Worm (Caenorhabditis elegans) whole organism, dauer: ENCODE results near the gene sra-4.

Source experiments
- unc-62 ChIP-seq: sonication (generic microtip); optimal IDR thresholded peaks from 2 replicates; lab custom pipeline; 2017; ENCODE audit warnings: missing biosample characterization, missing genetic modification reagents, missing genetic modification characterization

Gene sra-4

ce11 chrII:9542785-9543184, at the start of gene sra-4:
Gene sra-4, minus strand, starts transcription at chrII:9542885.
- no peak for TF ChIP-seq unc-62 (GFP tag; lab: Kevin White, UChicago)

ce11 chrII:9591071-9591470, 48.4 kb upstream of the sra-4 start, which contains the start of the genes E02H1.1 and tag-124:
Gene E02H1.1, minus strand, starts transcription at chrII:9591164.
Gene tag-124, plus strand, starts transcription at chrII:9591292.
- TF ChIP-seq unc-62 (GFP tag; lab: Kevin White, UChicago) = no peak

- no peak for TF ChIP-seq unc-62 (GFP tag; lab: Kevin White, UChicago)
Measured at ce11 chrII:9589667-9590066, 47.0 kb upstream of the sra-4 start, which contains the start of gene eral-1. Gene eral-1, minus strand, starts transcription at chrII:9589767.

ce11 chrII:9586734-9587209, 44.1 kb upstream of the sra-4 start, which contains the start of gene ugt-58:
Gene ugt-58, minus strand, starts transcription at chrII:9586784.
- TF ChIP-seq unc-62 (GFP tag; lab: Kevin White, UChicago) = no peak

- no peak for TF ChIP-seq unc-62 (GFP tag; lab: Kevin White, UChicago)
Measured at ce11 chrII:9583461-9583860, 40.8 kb upstream of the sra-4 start, which contains the start of gene wee-1.1. Gene wee-1.1, minus strand, starts transcription at chrII:9583561.

- TF ChIP-seq unc-62 (GFP tag; lab: Kevin White, UChicago) = no peak
Measured at ce11 chrII:9577630-9578029, 34.9 kb upstream of the sra-4 start.

ce11 chrII:9576707-9577106, 34.0 kb upstream of the sra-4 start:
- TF ChIP-seq unc-62 (GFP tag; lab: Kevin White, UChicago) = no peak

ce11 chrII:9575670-9576069, 33.0 kb upstream of the sra-4 start, which contains the start of gene exc-7:
Gene exc-7, plus strand, starts transcription at chrII:9575970.
- TF ChIP-seq unc-62 (GFP tag; lab: Kevin White, UChicago) = no peak

DNA sequence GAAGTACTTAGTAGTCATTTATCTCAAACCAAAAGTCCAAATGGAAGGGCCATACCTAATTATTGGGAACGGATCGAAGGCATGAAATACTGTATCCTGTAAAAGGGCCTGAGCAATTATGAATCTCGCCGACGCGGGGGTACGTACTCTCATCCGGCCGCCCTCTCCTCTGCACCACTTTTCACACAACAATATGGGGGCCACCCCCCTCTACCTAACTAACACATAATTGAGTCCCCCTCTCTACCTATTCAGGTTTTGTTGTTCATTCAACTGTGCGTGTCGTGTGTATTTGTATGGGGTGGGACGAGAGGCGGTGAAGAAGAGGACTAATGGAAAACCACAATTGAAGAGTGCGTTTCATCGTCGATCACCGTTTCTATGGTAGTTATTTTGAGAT, 31.7 kb upstream of the sra-4 start:
- no peak for TF ChIP-seq unc-62 (GFP tag; lab: Kevin White, UChicago)

DNA sequence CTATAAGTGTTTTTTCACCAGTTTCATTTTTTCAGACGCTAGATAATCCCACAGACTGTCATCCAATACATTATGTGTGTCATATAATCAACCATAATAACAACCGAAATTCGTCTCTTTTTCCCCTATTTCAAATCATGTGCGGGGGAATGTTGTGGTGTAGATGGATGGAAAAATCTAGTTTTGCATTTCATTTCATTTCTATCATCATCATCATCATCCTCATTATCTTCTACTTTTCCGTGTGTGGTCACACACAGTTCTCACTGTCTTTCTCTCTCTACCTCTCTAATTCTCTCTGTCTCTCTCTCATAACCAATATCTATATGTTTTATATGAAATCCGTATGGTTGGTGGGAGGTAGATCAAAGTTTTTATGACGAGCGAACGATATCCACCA, 30.7 kb upstream of the sra-4 start:
- TF ChIP-seq unc-62 (GFP tag; lab: Kevin White, UChicago) = no peak

DNA sequence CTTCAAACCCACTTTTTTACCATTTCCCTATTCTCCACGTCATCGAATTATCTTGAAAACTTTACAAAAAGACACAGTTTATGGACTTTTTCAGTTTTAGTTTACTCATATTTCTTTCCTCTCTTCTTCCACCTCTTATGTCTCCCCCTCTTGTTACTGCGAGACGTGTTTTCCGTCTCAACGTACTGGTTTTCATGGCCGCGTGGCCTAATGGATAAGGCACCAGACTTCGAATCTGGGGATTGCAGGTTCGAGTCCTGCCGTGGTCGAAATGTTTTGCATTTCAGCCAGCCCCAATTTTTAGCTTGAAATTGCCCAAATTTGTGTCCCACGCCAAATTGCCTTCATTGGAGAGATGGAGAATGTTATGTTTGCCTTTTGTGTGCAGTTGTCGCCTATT, 23.4 kb upstream of the sra-4 start:
- no peak for TF ChIP-seq unc-62 (GFP tag; lab: Kevin White, UChicago)

ce11 chrII:9560895-9561294, 18.2 kb upstream of the sra-4 start:
- TF ChIP-seq unc-62 (GFP tag; lab: Kevin White, UChicago) = no peak

DNA sequence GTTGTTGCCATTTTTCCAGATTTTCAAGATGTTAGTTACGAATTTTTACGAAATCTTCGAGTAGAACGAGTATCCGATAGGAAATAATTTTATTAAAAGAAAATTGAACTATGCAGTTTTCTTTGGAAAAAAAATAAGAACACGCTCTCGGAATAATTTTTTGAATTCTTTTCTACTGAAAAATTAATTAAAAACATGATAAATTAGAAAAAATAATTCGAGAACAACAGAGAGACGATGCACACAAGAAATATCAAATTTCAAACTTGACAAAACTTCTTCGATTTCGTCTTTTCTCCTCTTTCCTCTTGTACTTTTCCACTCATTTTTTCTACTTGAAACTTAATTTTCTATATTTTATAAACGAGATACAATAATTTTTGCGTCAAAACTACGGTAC, 17.2 kb upstream of the sra-4 start, which contains the start of gene F35H8.4:
Gene F35H8.4 (minus strand): TSS at position 101 of the 400 bp plus-strand sequence.
- TF ChIP-seq unc-62 (GFP tag; lab: Kevin White, UChicago) = no peak

ce11 chrII:9558906-9559305, 16.2 kb upstream of the sra-4 start:
- TF ChIP-seq unc-62 (GFP tag; lab: Kevin White, UChicago) = no peak

ce11 chrII:9557437-9558150, 14.9 kb upstream of the sra-4 start, which contains the start of gene zfp-2:
Gene zfp-2, plus strand, starts transcription at chrII:9557650.
- no peak for TF ChIP-seq unc-62 (GFP tag; lab: Kevin White, UChicago)

DNA sequence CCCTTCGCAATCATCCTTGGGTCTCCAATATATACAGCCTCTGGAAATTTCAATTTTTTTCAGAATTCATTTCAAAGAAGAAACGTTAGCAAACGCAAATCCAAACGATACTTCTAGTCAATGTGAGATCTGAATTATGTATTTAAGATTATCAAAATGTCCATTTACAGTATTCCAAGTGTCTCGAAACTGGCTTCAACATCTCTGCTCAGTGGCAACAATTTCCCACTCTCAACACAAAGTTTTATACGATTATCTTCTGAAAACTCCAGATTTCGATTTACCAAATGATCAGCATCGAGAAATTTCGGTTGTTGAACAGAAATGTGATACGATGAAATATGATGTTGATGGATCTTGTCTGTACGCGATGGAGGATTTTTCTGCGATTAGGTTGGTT, 13.9 kb upstream of the sra-4 start:
- TF ChIP-seq unc-62 (GFP tag; lab: Kevin White, UChicago) = no peak
